Fruit fly (Drosophila melanogaster) whole organism, embryonic: ENCODE data around the gene CG10413.
A peak's percentile ranks its signal among the peaks of the same experiment; 100 is the strongest.

Experiments used
- Awh ChIP-seq: fragments of 200-800 bp; sonication (Bioruptor generic); IDR thresholded peaks from 2 replicates; pipeline ENCODE4, ENCODE4 v1.3.6; 2022; ENCODE audit warnings: missing biosample characterization, missing genetic modification characterization
- B-H1 ChIP-seq: fragments of 200-800 bp; sonication (Bioruptor generic); IDR thresholded peaks from 3 replicates; pipeline ENCODE4 v1.3.6; 2022; ENCODE audit warnings: missing biosample characterization, missing genetic modification characterization
- Blimp-1 ChIP-seq: fragments of 200-800 bp; sonication (Bioruptor generic); optimal IDR thresholded peaks from 3 replicates; lab custom pipeline; 2018; ENCODE audit warnings: missing biosample characterization, missing genetic modification characterization, mild to moderate bottlenecking, moderate library complexity, missing genetic modification reagents
- CG10267 ChIP-seq: fragments of 200-800 bp; sonication (Bioruptor generic); optimal IDR thresholded peaks from 2 replicates; lab custom pipeline; 2018; ENCODE audit warnings: missing biosample characterization, mild to moderate bottlenecking, missing genetic modification characterization, moderate library complexity
- CG11695 ChIP-seq: fragments of 200-800 bp; sonication (Bioruptor generic); IDR thresholded peaks from 3 replicates; pipeline ENCODE4 v1.3.6; 2022; ENCODE audit warnings: missing biosample characterization, missing genetic modification characterization
- CG16779 ChIP-seq: fragments of 200-800 bp; sonication (Bioruptor generic); IDR thresholded peaks from 2 replicates; pipeline ENCODE4 v1.3.6; 2022; ENCODE audit warnings: missing biosample characterization, missing genetic modification characterization
- CG16815 ChIP-seq: fragments of 200-800 bp; sonication (Bioruptor generic); optimal IDR thresholded peaks from 3 replicates; lab custom pipeline; 2017; ENCODE audit warnings: missing biosample characterization, mild to moderate bottlenecking, missing genetic modification characterization
- CG1792 ChIP-seq: fragments of 200-800 bp; sonication (Bioruptor generic); optimal IDR thresholded peaks from 2 replicates; lab custom pipeline; 2016; ENCODE audit warnings: missing biosample characterization, missing genetic modification characterization
- CG18262 ChIP-seq: fragments of 200-800 bp; optimal IDR thresholded peaks from 3 replicates; lab custom pipeline; 2019; ENCODE audit warnings: missing biosample characterization, mild to moderate bottlenecking, missing genetic modification characterization, moderate library complexity
- CG2889 ChIP-seq: fragments of 200-800 bp; sonication (Bioruptor generic); IDR thresholded peaks from 3 replicates; pipeline ENCODE4 v1.3.6; 2022; ENCODE audit warnings: missing biosample characterization, missing genetic modification characterization
- CG3163 ChIP-seq: fragments of 200-800 bp; sonication (Bioruptor generic); optimal IDR thresholded peaks from 3 replicates; lab custom pipeline; 2016; ENCODE audit warnings: missing biosample characterization, missing genetic modification characterization
- CG3281 ChIP-seq: fragments of 200-800 bp; sonication (Bioruptor generic); optimal IDR thresholded peaks from 3 replicates; lab custom pipeline; 2017; ENCODE audit warnings: missing biosample characterization, mild to moderate bottlenecking, missing genetic modification characterization
- CG33557 ChIP-seq: fragments of 200-800 bp; sonication (Bioruptor generic); optimal IDR thresholded peaks from 2 replicates; lab custom pipeline; 2019; ENCODE audit warnings: missing biosample characterization, mild to moderate bottlenecking, missing genetic modification characterization, moderate library complexity
- CG34376 ChIP-seq: fragments of 200-800 bp; sonication (Bioruptor generic); optimal IDR thresholded peaks from 2 replicates; lab custom pipeline; 2018; ENCODE audit warnings: missing biosample characterization, mild to moderate bottlenecking, missing genetic modification characterization
- CG7987 ChIP-seq: fragments of 200-800 bp; sonication (Bioruptor generic); optimal IDR thresholded peaks from 2 replicates; lab custom pipeline; 2018; ENCODE audit warnings: missing biosample characterization, mild to moderate bottlenecking, missing genetic modification characterization, moderate library complexity
- CG8924 ChIP-seq: fragments of 200-800 bp; optimal IDR thresholded peaks from 3 replicates; lab custom pipeline; 2019; ENCODE audit warnings: missing biosample characterization, mild to moderate bottlenecking, missing genetic modification characterization, moderate library complexity
- CG9876 ChIP-seq: fragments of 200-800 bp; sonication (Bioruptor generic); optimal IDR thresholded peaks from 2 replicates; lab custom pipeline; 2016; ENCODE audit warnings: missing biosample characterization, missing genetic modification characterization
- CTCF ChIP-seq: fragments of 200-800 bp; sonication (Bioruptor generic); optimal IDR thresholded peaks from 2 replicates; lab custom pipeline; 2017; ENCODE audit warnings: missing biosample characterization, mild to moderate bottlenecking, missing genetic modification characterization, moderate library complexity
- D ChIP-seq, 2 experiments: fragments of 200-800 bp in 1 of 2; fragments of >200 bp in 1 of 2; sonication (Bioruptor generic) in 1 of 2; optimal IDR thresholded peaks; 2 replicates in 1 of 2; 3 replicates in 1 of 2; lab custom pipeline; 2017; ENCODE audit warnings: mild to moderate bottlenecking in 1 of 2, missing biosample characterization in 1 of 2, missing genetic modification characterization in 1 of 2, missing genetic modification reagents in 1 of 2
- Dip2 ChIP-seq: fragments of 200-800 bp; sonication (Bioruptor generic); IDR thresholded peaks from 2 replicates; pipeline ENCODE4 v1.3.6; 2022; ENCODE audit warnings: missing biosample characterization, missing genetic modification characterization
- E2f2 ChIP-seq: fragments of 200-800 bp; sonication (Bioruptor generic); IDR thresholded peaks from 2 replicates; pipeline ENCODE4 v1.3.6; 2022; ENCODE audit warnings: missing biosample characterization, missing genetic modification characterization
- Eip74EF ChIP-seq, 2 experiments: fragments of 200-800 bp in 1 of 2; fragments of >200 bp in 1 of 2; sonication (Bioruptor generic) in 1 of 2; optimal IDR thresholded peaks; 2 replicates each; lab custom pipeline; 2017 to 2019; ENCODE audit warnings: missing biosample characterization in 2 of 2, missing genetic modification characterization in 2 of 2, mild to moderate bottlenecking in 1 of 2, moderate library complexity in 1 of 2
- Fer3 ChIP-seq: fragments of 200-800 bp; sonication (Bioruptor generic); optimal IDR thresholded peaks from 2 replicates; lab custom pipeline; 2018; ENCODE audit warnings: missing biosample characterization, mild to moderate bottlenecking, missing genetic modification characterization, moderate library complexity
- HHEX ChIP-seq: fragments of 200-800 bp; sonication (Bioruptor generic); optimal IDR thresholded peaks from 3 replicates; lab custom pipeline; 2017; ENCODE audit warnings: missing biosample characterization, mild to moderate bottlenecking, missing genetic modification characterization, missing genetic modification reagents
- Hr51 ChIP-seq, 2 experiments: fragments of 200-800 bp; sonication (Bioruptor generic); optimal IDR thresholded peaks; 2 replicates in 1 of 2; 3 replicates in 1 of 2; lab custom pipeline; 2016 to 2018; ENCODE audit warnings: missing biosample characterization in 2 of 2, missing genetic modification characterization in 2 of 2, mild to moderate bottlenecking in 1 of 2, moderate library complexity in 1 of 2
- Hsf ChIP-seq: fragments of 200-800 bp; sonication (Bioruptor generic); optimal IDR thresholded peaks from 3 replicates; lab custom pipeline; 2016; ENCODE audit warnings: missing biosample characterization, missing genetic modification characterization
- MTF-1 ChIP-seq: fragments of 200-800 bp; sonication (Bioruptor generic); optimal IDR thresholded peaks from 2 replicates; lab custom pipeline; 2018; ENCODE audit warnings: missing biosample characterization, mild to moderate bottlenecking, missing genetic modification characterization, borderline replicate concordance
- Mad ChIP-seq: fragments of 200-800 bp; sonication (Bioruptor generic); optimal IDR thresholded peaks from 2 replicates; lab custom pipeline; 2016; ENCODE audit warnings: missing biosample characterization, missing genetic modification characterization
- Mes4 ChIP-seq: fragments of 200-800 bp; sonication (Bioruptor generic); optimal IDR thresholded peaks from 2 replicates; lab custom pipeline; 2016; ENCODE audit warnings: missing biosample characterization, missing genetic modification characterization
- NC2β ChIP-seq: fragments of 200-800 bp; sonication (Bioruptor generic); optimal IDR thresholded peaks from 2 replicates; lab custom pipeline; 2016; ENCODE audit warnings: missing biosample characterization, missing genetic modification characterization
- Neu2 ChIP-seq: fragments of 200-800 bp; sonication (Bioruptor generic); optimal IDR thresholded peaks from 3 replicates; lab custom pipeline; 2016; ENCODE audit warnings: missing biosample characterization, missing genetic modification characterization, borderline replicate concordance
- PHDP ChIP-seq: fragments of 200-800 bp; sonication (Bioruptor generic); optimal IDR thresholded peaks from 3 replicates; lab custom pipeline; 2018; ENCODE audit warnings: missing biosample characterization, mild to moderate bottlenecking, missing genetic modification characterization, moderate library complexity
- TFAM ChIP-seq: fragments of 200-800 bp; sonication (Bioruptor generic); optimal IDR thresholded peaks from 2 replicates; lab custom pipeline; 2017; ENCODE audit warnings: missing biosample characterization, missing genetic modification characterization, inconsistent platforms
- chif ChIP-seq, 2 experiments: fragments of 200-800 bp; sonication (Bioruptor generic); optimal IDR thresholded peaks; 3 replicates each; lab custom pipeline; 2016; ENCODE audit warnings: missing biosample characterization in 2 of 2, missing genetic modification characterization in 2 of 2
- chinmo ChIP-seq: fragments of 200-800 bp; sonication (Bioruptor generic); IDR thresholded peaks from 4 replicates; pipeline ENCODE4 v1.3.6; 2022; ENCODE audit warnings: missing biosample characterization, missing genetic modification characterization; ENCODE audit not compliant: partially characterized antibody
- croc ChIP-seq: fragments of 200-800 bp; sonication (Bioruptor generic); conservative IDR thresholded peaks from 3 replicates; pipeline ENCODE4 v1.3.6; 2022; ENCODE audit warnings: missing biosample characterization, missing genetic modification characterization
- cwo ChIP-seq: fragments of 200-800 bp; sonication (Bioruptor generic); optimal IDR thresholded peaks from 3 replicates; lab custom pipeline; 2017; ENCODE audit warnings: missing biosample characterization, missing genetic modification characterization, mild to moderate bottlenecking, moderate library complexity, missing genetic modification reagents
- dati ChIP-seq: fragments of 200-800 bp; sonication (Bioruptor generic); IDR thresholded peaks from 2 replicates; pipeline ENCODE4 v1.3.6; 2022; ENCODE audit warnings: missing biosample characterization, missing genetic modification characterization
- fd102C ChIP-seq: fragments of 200-800 bp; sonication (Bioruptor generic); optimal IDR thresholded peaks from 2 replicates; lab custom pipeline; 2018; ENCODE audit warnings: missing biosample characterization, mild to moderate bottlenecking, missing genetic modification characterization, moderate library complexity
- gfzf ChIP-seq: fragments of 200-800 bp; sonication (Bioruptor generic); optimal IDR thresholded peaks from 2 replicates; lab custom pipeline; 2016; ENCODE audit warnings: missing biosample characterization, mild to moderate bottlenecking, missing genetic modification characterization, moderate library complexity
- ham ChIP-seq: fragments of 200-800 bp; sonication (Bioruptor generic); IDR thresholded peaks from 2 replicates; pipeline ENCODE4 v1.3.6; 2022; ENCODE audit warnings: missing biosample characterization, missing genetic modification characterization
- lbe ChIP-seq: fragments of 200-800 bp; sonication (Bioruptor generic); optimal IDR thresholded peaks from 2 replicates; lab custom pipeline; 2016; ENCODE audit warnings: missing biosample characterization, mild to moderate bottlenecking, missing genetic modification characterization
- mam ChIP-seq: fragments of 200-800 bp; sonication (Bioruptor generic); optimal IDR thresholded peaks from 3 replicates; lab custom pipeline; 2016; ENCODE audit warnings: missing biosample characterization, missing genetic modification characterization
- mirr ChIP-seq: fragments of 200-800 bp; sonication (Bioruptor generic); optimal IDR thresholded peaks from 3 replicates; lab custom pipeline; 2018; ENCODE audit warnings: missing biosample characterization, mild to moderate bottlenecking, missing genetic modification characterization
- onecut ChIP-seq: fragments of 200-800 bp; sonication (Bioruptor generic); IDR thresholded peaks from 2 replicates; pipeline ENCODE4 v1.3.6; 2022; ENCODE audit warnings: missing biosample characterization, missing genetic modification characterization
- pnt ChIP-seq: fragments of 200-800 bp; sonication (Bioruptor generic); optimal IDR thresholded peaks from 3 replicates; lab custom pipeline; 2016; ENCODE audit warnings: missing biosample characterization, missing genetic modification characterization
- sc ChIP-seq, 3 experiments: fragments of >200 bp in 2 of 3; fragments of 200-800 bp in 1 of 3; sonication (Bioruptor generic) in 1 of 3; optimal IDR thresholded peaks; 2 replicates in 2 of 3; 3 replicates in 1 of 3; lab custom pipeline; 2017; ENCODE audit warnings: mild to moderate bottlenecking in 1 of 3, missing biosample characterization in 1 of 3, missing genetic modification characterization in 1 of 3, missing genetic modification reagents in 1 of 3
- sens ChIP-seq: fragments of 200-800 bp; sonication (Bioruptor generic); peaks from one replicate; lab custom pipeline; 2016; ENCODE audit warnings: missing biosample characterization, missing genetic modification characterization
- trh ChIP-seq: fragments of 200-800 bp; sonication (Bioruptor generic); optimal IDR thresholded peaks from 2 replicates; lab custom pipeline; 2016; ENCODE audit warnings: missing biosample characterization, missing genetic modification characterization

CG10413 gene

dm6 chr2L:18604986-18605385 lies at the start of gene CG10413 (continued):
- TF ChIP-seq D (optimal IDR thresholded peaks at IDR 0.05; lab: Kevin White, UChicago) (no peak), D (GFP tag; optimal IDR thresholded peaks at IDR 0.05; lab: Kevin White, UChicago) (peak; percentile 94), lbe (GFP tag; lab: Kevin White, UChicago) (peak; percentile 98), CG2889 (peak; percentile 97), PHDP (tag; lab: Kevin White, UChicago) (peak; percentile 99), fd102C (GFP tag; lab: Kevin White, UChicago) (peak; percentile 79), gfzf (GFP tag; lab: Kevin White, UChicago) (peak; percentile 61), Mes4 (GFP tag; lab: Kevin White, UChicago) (peak; percentile 95), Hsf (GFP tag; lab: Kevin White, UChicago) (peak; percentile 99), CG7987 (GFP tag; lab: Kevin White, UChicago) (peak; percentile 94), sc (optimal IDR thresholded peaks at IDR 0.05; lab: Kevin White, UChicago) (no peak), sc (GFP tag; optimal IDR thresholded peaks at IDR 0.05; lab: Kevin White, UChicago) (peak; percentile 92), CG3281 (GFP tag; lab: Kevin White, UChicago) (peak; percentile 98), CTCF (GFP tag; lab: Kevin White, UChicago) (peak; percentile 68), CG16815 (GFP tag; lab: Kevin White, UChicago) (peak; percentile 97), cwo (GFP tag; lab: Kevin White, UChicago) (peak; percentile 96), NC2β (peak; percentile 98), TFAM (GFP tag; lab: Kevin White, UChicago) (peak; percentile 84), Dip2 (GFP tag; lab: Robert Waterston, UW) (peak; percentile 64), Neu2 (GFP tag; lab: Kevin White, UChicago) (peak; percentile 86), pnt (peak; percentile 97), CG1792 (peak; percentile 95), sens (GFP tag; lab: Kevin White, UChicago) (peak; percentile 100), ham (peak; percentile 94), Hr51 (GFP tag; optimal IDR thresholded peaks at IDR 0.05; lab: Kevin White, UChicago) (peak; percentile 98), CG18262 (peak; percentile 98), HHEX (GFP tag; lab: Kevin White, UChicago) (peak; percentile 98), onecut (GFP tag; lab: Robert Waterston, UW) (peak; percentile 93), CG16779 (GFP tag; lab: Robert Waterston, UW) (peak; percentile 95), Awh (GFP tag; lab: Robert Waterston, UW) (peak; percentile 95), Mad (peak; percentile 97), Blimp-1 (GFP tag; lab: Kevin White, UChicago) (peak; percentile 96), Eip74EF (GFP tag; optimal IDR thresholded peaks at IDR 0.05; lab: Kevin White, UChicago) (peak in 1 of 2 experiments; percentile 97), CG11695 (GFP tag; lab: Robert Waterston, UW) (peak; percentile 98), MTF-1 (GFP tag; lab: Kevin White, UChicago) (peak; percentile 94), chinmo (GFP tag; lab: Robert Waterston, UW) (0 out of 4 replicates have a peak, but pooled peaks have one; percentile 15), chif (GFP tag; optimal IDR thresholded peaks at IDR 0.05; lab: Kevin White, UChicago) (peak; percentile 97 to 98), dati (GFP tag; lab: Robert Waterston, UW) (peak; percentile 86), CG9876 (GFP tag; lab: Kevin White, UChicago) (peak; percentile 96), CG10267 (tag; lab: Kevin White, UChicago) (peak; percentile 92), CG3163 (GFP tag; lab: Kevin White, UChicago) (peak; percentile 87), croc (GFP tag; lab: Robert Waterston, UW) (peak; percentile 95), CG8924 (tag; lab: Kevin White, UChicago) (peak; percentile 98), E2f2 (peak; percentile 86), trh (GFP tag; lab: Kevin White, UChicago) (peak; percentile 96), mirr (GFP tag; lab: Kevin White, UChicago) (peak; percentile 98), CG34376 (GFP tag; lab: Kevin White, UChicago) (peak; percentile 98), mam (GFP tag; lab: Kevin White, UChicago) (peak; percentile 99), Fer3 (tag; lab: Kevin White, UChicago) (peak; percentile 98), CG33557 (GFP tag; lab: Kevin White, UChicago) (peak; percentile 97), B-H1 (peak; percentile 95)
